Fruit fly (Drosophila melanogaster) S2 (cell line): Measurements from ENCODE around the gene CG3281.

Experiments
- CG8478 ChIP-seq: fragments of >200 bp; optimal IDR thresholded peaks from 2 replicates; lab custom pipeline; 2018
- CTCF ChIP-seq, 2 experiments: fragments of >200 bp; optimal IDR thresholded peaks; 2 replicates each; lab custom pipeline; 2018

The CG3281 gene

DNA sequence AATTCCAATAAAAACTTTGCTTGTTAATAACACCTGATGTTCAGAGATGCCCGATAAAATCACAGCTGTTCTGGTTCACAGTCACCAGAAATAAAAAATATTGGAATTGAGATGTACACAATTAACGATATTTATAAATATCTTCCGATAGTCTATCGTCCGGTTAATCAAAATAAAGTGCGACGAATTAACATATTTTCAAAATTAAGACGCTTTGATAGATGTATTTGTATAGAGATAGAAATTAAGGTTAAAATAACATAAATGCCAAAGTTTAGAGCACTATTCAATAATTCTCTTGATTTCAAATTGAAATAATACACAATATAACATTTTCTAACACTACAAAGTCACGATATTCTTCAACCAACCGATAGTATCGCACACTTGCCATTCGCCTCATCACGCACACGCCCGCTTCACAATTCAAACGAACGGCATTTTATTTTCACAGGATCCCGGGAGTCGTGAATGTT is at the start of gene CG3281, which contains the start of gene aurA:
Gene CG3281, minus strand, starts transcription at position 67 of the 476 bp plus-strand sequence.
Gene aurA, plus strand, starts transcription at position 386 of the 476 bp plus-strand sequence.
- no peak for TF ChIP-seq CTCF (optimal IDR thresholded peaks at IDR 0.05; lab: Kevin White, UChicago)
- TF ChIP-seq CG8478 (lab: Kevin White, UChicago), result no peak

- no peak for TF ChIP-seq CG8478 (lab: Kevin White, UChicago)
- no peak for TF ChIP-seq CTCF (optimal IDR thresholded peaks at IDR 0.05; lab: Kevin White, UChicago)
These were observed 47.7 kb upstream of the CG3281 start, which contains the start of the genes KLHL18 and GCC185 for dm6 chr3R:12010202-12010824. KLHL18 (minus strand) TSS chr3R:12010434. GCC185 (plus strand) TSS chr3R:12010772.

dm6 chr3R:12006417-12006816 is 43.8 kb upstream of the CG3281 start:
- no peak for TF ChIP-seq CTCF (optimal IDR thresholded peaks at IDR 0.05; lab: Kevin White, UChicago)
- no peak for TF ChIP-seq CG8478 (lab: Kevin White, UChicago)

dm6 chr3R:12005417-12005816 is 42.8 kb upstream of the CG3281 start, which contains the start of gene Tk:
Tk (minus strand) TSS chr3R:12005473.
- TF ChIP-seq CG8478 (lab: Kevin White, UChicago) (no peak), CTCF (optimal IDR thresholded peaks at IDR 0.05; lab: Kevin White, UChicago) (no peak)

DNA sequence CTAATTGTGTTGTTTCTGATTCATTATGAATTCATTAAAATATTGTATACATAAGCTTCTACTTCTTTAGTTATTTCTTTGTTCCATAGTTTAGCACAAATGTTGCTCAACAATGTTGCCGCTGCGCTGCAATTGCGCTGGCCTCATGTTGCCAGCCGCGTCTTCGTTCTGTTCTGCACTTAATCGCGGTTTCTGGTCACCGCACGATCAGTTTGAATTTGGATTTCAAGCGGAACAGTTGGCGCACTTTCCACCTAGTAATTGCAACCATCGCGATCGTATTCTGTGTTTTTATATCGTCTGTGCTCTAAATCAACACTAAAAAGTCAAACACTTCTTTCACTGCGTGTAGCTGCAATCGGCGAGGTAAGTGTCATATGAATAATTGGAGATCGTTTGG is 36.5 kb upstream of the CG3281 start, which contains the start of gene Ect3:
Gene Ect3, plus strand, starts transcription at position 205 of the 400 bp plus-strand sequence.
- TF ChIP-seq CTCF (optimal IDR thresholded peaks at IDR 0.05; lab: Kevin White, UChicago), result no peak
- no peak for TF ChIP-seq CG8478 (lab: Kevin White, UChicago)

DNA sequence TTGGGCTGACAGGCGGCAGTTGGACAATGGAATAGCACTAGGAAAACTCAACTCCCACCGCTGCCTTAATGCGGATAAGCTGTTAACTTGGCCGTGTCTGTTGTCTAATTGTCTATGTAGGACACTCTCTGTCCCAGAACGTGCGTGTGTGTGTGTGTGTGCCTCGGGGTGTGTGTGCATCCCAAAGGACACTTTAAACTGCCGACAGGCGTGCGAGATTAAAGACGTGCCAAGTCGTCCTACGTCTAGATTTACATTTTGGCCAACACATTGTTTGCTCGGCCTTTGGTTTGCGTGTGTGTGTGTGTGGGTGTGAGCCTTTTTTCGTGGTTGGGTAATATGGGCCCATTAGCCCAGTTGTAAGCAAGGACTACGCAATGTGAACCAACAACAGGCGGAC is 35.5 kb upstream of the CG3281 start:
- TF ChIP-seq CTCF (optimal IDR thresholded peaks at IDR 0.05; lab: Kevin White, UChicago) (no peak), CG8478 (lab: Kevin White, UChicago) (no peak)

- TF ChIP-seq CTCF (optimal IDR thresholded peaks at IDR 0.05; lab: Kevin White, UChicago) (no peak), CG8478 (lab: Kevin White, UChicago) (no peak)
These were observed 30.5 kb upstream of the CG3281 start, which contains the start of gene mfas for dm6 chr3R:11992934-11993670. mfas (minus strand) TSS chr3R:11993315.

DNA sequence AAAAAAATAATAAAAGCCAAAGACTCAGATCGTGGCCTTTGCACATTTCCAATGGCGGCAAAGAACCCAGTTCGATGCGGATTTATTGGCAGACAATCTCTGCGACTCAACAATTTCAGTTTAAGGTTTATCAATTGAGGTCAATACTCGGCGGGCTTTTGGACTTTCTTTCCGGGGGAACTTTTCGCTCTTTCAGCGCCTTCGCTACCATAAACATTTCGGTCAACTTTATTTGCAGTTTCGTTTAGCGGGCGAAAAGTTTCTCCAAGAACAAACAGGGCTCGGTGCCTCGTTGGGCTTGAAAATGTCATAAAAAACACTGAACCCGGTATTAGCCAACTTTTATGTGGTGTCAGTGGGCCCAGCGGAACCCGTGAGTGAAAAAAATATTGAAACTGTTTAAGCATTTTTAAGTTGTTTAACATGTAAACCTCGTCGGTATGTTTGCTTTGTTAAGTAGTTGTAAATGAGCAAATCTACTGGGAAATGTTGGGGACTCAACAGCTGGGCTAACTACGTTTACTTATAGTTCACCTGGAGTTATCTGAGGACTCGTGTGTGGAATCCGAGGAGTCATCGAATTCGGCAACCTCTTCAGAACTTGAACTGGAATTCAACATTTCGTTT is 29.0 kb upstream of the CG3281 start:
- TF ChIP-seq CG8478 (lab: Kevin White, UChicago) (no peak), CTCF (optimal IDR thresholded peaks at IDR 0.05; lab: Kevin White, UChicago) (no peak)

DNA sequence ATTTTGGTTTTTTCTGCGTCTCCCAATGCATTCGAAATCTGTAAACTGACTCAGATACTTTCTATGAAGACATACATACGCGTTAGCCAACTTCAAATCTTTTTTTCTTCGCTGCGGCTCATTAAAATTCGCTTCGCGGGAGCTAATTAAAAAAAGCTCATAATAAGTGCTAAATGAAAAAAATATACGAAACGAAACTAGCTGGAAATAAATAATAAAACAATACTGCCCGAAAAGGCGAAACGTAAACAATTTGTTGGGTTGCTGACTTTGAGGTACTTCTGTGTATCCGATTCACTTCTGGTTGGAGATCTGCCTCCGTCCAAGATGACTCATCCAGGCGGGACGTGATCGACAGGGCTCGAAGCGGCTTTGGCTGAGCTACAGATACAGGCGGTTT is 27.4 kb upstream of the CG3281 start:
- no peak for TF ChIP-seq CG8478 (lab: Kevin White, UChicago)
- TF ChIP-seq CTCF (optimal IDR thresholded peaks at IDR 0.05; lab: Kevin White, UChicago), result no peak

dm6 chr3R:11989206-11989605 is 26.6 kb upstream of the CG3281 start:
- no peak for TF ChIP-seq CG8478 (lab: Kevin White, UChicago)
- TF ChIP-seq CTCF (optimal IDR thresholded peaks at IDR 0.05; lab: Kevin White, UChicago), result no peak

- no peak for TF ChIP-seq CTCF (optimal IDR thresholded peaks at IDR 0.05; lab: Kevin White, UChicago)
These were observed 22.3 kb upstream of the CG3281 start for dm6 chr3R:11984862-11985261.

- TF ChIP-seq CTCF (optimal IDR thresholded peaks at IDR 0.05; lab: Kevin White, UChicago) (no peak), CG8478 (lab: Kevin White, UChicago) (no peak)
These were observed 21.8 kb upstream of the CG3281 start, which contains the start of gene CG3397 for dm6 chr3R:11984441-11984840. CG3397 (minus strand) TSS chr3R:11984541.

DNA sequence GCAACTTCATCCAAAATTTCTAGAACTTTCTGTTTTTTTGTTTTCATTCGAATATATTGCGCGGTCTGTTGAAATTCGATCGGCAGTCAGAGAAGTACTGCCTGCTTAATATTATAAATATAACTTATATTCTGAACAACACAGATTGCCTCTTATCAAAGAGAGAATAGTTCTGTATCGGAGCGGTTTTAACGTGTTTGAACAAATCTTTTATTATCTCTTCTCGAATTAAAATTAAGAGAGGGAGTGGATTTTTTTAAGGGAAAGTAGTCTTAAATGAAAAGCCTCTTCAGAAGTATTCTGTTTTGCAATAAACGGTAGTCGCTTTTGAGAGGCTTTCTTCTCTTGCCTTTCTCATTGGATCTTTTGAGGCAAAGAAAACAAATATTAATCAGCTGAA is 19.9 kb upstream of the CG3281 start:
- no peak for TF ChIP-seq CG8478 (lab: Kevin White, UChicago)
- no peak for TF ChIP-seq CTCF (optimal IDR thresholded peaks at IDR 0.05; lab: Kevin White, UChicago)

dm6 chr3R:11981962-11982361 is 19.4 kb upstream of the CG3281 start, which contains the start of gene CG12224:
CG12224 (minus strand) TSS chr3R:11982062.
- no peak for TF ChIP-seq CTCF (optimal IDR thresholded peaks at IDR 0.05; lab: Kevin White, UChicago)
